Worm (Caenorhabditis elegans) whole organism, L1 larva: ENCODE data around the gene rde-11.

Source experiments
- lin-35 ChIP-seq, 2 experiments: fragments of 150-350 bp; optimal IDR thresholded peaks; 2 replicates each; lab custom pipeline; 2014; ENCODE audit warnings: missing biosample characterization in 2 of 2, missing genetic modification characterization in 2 of 2, missing genetic modification reagents in 2 of 2
- lsy-2 ChIP-seq, 2 experiments: fragments of 150-350 bp; optimal IDR thresholded peaks; 2 replicates each; lab custom pipeline; 2014; ENCODE audit warnings: missing biosample characterization in 2 of 2, missing genetic modification characterization in 2 of 2
- nhr-12 ChIP-seq: sonication (generic microtip); optimal IDR thresholded peaks from 2 replicates; lab custom pipeline; 2017; ENCODE audit warnings: missing biosample characterization, missing genetic modification characterization
- pqm-1 ChIP-seq: sonication (generic microtip); optimal IDR thresholded peaks from 3 replicates; lab custom pipeline; 2017; ENCODE audit warnings: missing biosample characterization, missing genetic modification characterization
- skn-1 ChIP-seq: fragments of 150-350 bp; optimal IDR thresholded peaks from 2 replicates; lab custom pipeline; 2014; ENCODE audit warnings: missing biosample characterization, missing genetic modification characterization
- xbp-1 ChIP-seq: sonication (generic microtip); optimal IDR thresholded peaks from 2 replicates; lab custom pipeline; 2016; ENCODE audit warnings: missing genetic modification characterization, missing compliant biosample characterization

DNA sequence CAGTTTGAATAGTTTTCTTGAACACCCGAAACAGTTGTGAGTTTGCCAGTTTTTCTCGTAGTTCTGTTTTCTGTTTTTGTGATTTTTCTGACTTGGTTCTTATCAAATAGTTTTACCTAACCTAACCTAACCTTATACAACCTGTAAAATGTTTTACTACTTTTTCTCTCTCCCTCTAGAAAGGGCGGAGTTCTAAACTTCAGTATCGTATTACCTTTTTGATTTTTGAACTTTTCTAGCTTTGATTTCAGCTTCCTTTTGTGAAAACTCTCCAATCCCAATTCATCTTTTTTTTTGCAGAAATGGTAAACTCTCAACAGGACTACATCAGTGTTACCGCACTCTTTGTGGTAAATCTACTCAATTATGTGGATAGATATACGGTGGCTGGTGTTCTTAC, 18.3 kb upstream of the rde-11 start, which contains the start of gene spin-2:
- TF ChIP-seq xbp-1 (tag; lab: Kevin White, UChicago): no peak
- no peak for TF ChIP-seq pqm-1 (tag; lab: Kevin White, UChicago)
- TF ChIP-seq lin-35 (GFP tag; optimal IDR thresholded peaks at IDR 0.05; lab: Kevin White, UChicago): no peak
- no peak for TF ChIP-seq skn-1 (tag; lab: Kevin White, UChicago)
- no peak for TF ChIP-seq nhr-12 (tag; lab: Kevin White, UChicago)
- TF ChIP-seq lsy-2 (tag; optimal IDR thresholded peaks at IDR 0.05; lab: Kevin White, UChicago): no peak
